Worm (Caenorhabditis elegans): ENCODE measurements around the gene F36H9.10.
A peak's percentile ranks its signal among the peaks of the same experiment; 100 is the strongest.

Gene F36H9.10

ce11 chrV:1779136-1779535 is 18.9 kb upstream of the F36H9.10 start, which contains the start of gene F36H9.4:
Gene F36H9.4 (minus strand): TSS chrV:1779236.
- TF ChIP-seq blmp-1 (tag; optimal IDR thresholded peaks at IDR 0.05) (peak; percentile 20), lir-3 (tag; optimal IDR thresholded peaks at IDR 0.05; ENCODE audit: poor library complexity) (no peak)

- TF ChIP-seq egl-13 (tag; optimal IDR thresholded peaks at IDR 0.05) (no peak), efl-1 (optimal IDR thresholded peaks at IDR 0.05) (no peak), efl-1 (GFP tag; optimal IDR thresholded peaks at IDR 0.05 in 1 of 2) (no peak), xbp-1 (tag; optimal IDR thresholded peaks at IDR 0.05) (no peak), zip-4 (GFP tag; optimal IDR thresholded peaks at IDR 0.05) (no peak), nhr-20 (tag; optimal IDR thresholded peaks at IDR 0.05) (no peak), irx-1 (tag; optimal IDR thresholded peaks at IDR 0.05) (no peak), nhr-28 (tag; optimal IDR thresholded peaks at IDR 0.05) (no peak)
These were observed 18.0 kb upstream of the F36H9.10 start for ce11 chrV:1779994-1780393.

DNA sequence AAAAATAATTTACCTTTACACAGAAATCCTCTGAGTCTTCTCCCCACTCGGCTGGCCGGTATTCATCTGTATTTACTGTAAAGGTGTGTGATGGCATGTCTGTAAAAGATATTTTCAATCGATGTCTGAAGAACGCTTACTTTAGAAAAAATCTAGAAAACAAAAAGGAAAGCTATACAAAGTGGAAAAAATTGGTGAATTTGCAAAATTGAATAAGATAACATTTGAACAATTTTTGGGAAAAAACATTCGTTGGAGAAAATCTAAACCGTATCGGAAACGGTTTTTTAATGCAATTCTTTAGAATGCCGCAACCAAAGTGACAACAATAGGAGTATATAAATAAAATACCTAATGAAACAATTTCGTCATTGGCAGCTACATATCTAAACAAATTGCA is 16.1 kb upstream of the F36H9.10 start, which contains the start of gene F36H9.5:
Gene F36H9.5 (minus strand): TSS at position 101 of the 400 bp plus-strand sequence.
- TF ChIP-seq sptf-1 (tag; optimal IDR thresholded peaks at IDR 0.05) (no peak), jun-1 (tag; optimal IDR thresholded peaks at IDR 0.05) (no peak)

ce11 chrV:1788157-1788556 is 9.8 kb upstream of the F36H9.10 start, which contains the start of gene F36H9.2:
Gene F36H9.2 (plus strand): TSS chrV:1788457.
- TF ChIP-seq lin-35 (GFP tag; optimal IDR thresholded peaks at IDR 0.05) (no peak), ztf-11 (tag; optimal IDR thresholded peaks at IDR 0.05) (no peak), lir-3 (tag; optimal IDR thresholded peaks at IDR 0.05; ENCODE audit: poor library complexity) (no peak), elt-2 (tag; optimal IDR thresholded peaks at IDR 0.05) (no peak), snu-23 (GFP tag; optimal IDR thresholded peaks at IDR 0.05) (no peak), ceh-88 (GFP tag; IDR thresholded peaks at IDR 0.05) (no peak), zag-1 (tag; optimal IDR thresholded peaks at IDR 0.05) (no peak), hpl-2 (GFP tag; optimal IDR thresholded peaks at IDR 0.05) (no peak), C16A3.4 (tag; optimal IDR thresholded peaks at IDR 0.05) (no peak), rnt-1 (tag; optimal IDR thresholded peaks at IDR 0.05) (no peak), fkh-4 (tag; optimal IDR thresholded peaks at IDR 0.05; ENCODE audit: borderline replicate concordance) (no peak), Y116A8C.19 (tag; optimal IDR thresholded peaks at IDR 0.05; ENCODE audit: borderline replicate concordance) (no peak), xbp-1 (tag; optimal IDR thresholded peaks at IDR 0.05) (no peak), fos-1 (tag; optimal IDR thresholded peaks at IDR 0.05) (no peak), ztf-4 (tag; optimal IDR thresholded peaks at IDR 0.05) (no peak), lin-13 (GFP tag; optimal IDR thresholded peaks at IDR 0.05) (no peak)

DNA sequence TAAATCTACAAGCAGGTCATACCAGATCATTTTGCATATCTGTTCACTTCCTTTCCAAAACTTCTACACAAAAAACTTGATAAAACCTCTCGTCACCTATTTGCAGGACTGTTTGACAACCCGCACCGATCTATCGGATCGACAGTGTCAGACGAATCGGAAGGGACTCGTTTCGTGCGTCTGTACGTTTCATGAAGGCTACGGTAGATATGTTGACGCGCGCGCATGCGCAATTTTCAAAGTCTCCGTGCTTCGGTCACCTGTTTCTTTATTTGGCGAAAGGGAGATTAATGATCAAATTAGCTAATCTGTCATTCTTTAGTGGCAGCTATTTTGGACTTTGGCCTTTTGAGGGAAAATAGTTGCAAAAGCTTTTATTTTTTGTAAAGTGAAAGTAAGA is 8.5 kb upstream of the F36H9.10 start:
- no peak for TF ChIP-seq ztf-4 (tag; optimal IDR thresholded peaks at IDR 0.05)
- no peak for TF ChIP-seq snu-23 (GFP tag; optimal IDR thresholded peaks at IDR 0.05)
- no peak for TF ChIP-seq snpc-4 (tag; optimal IDR thresholded peaks at IDR 0.05)
- peak in 1 of 2 experiments; percentile 10 for TF ChIP-seq mdl-1 (tag; optimal IDR thresholded peaks at IDR 0.05)
- TF ChIP-seq nhr-85 (tag), result peak; percentile 36
- peak; percentile 75 for TF ChIP-seq blmp-1 (tag; optimal IDR thresholded peaks at IDR 0.05)
- peak; percentile 14 for TF ChIP-seq jun-1 (tag; optimal IDR thresholded peaks at IDR 0.05)

DNA sequence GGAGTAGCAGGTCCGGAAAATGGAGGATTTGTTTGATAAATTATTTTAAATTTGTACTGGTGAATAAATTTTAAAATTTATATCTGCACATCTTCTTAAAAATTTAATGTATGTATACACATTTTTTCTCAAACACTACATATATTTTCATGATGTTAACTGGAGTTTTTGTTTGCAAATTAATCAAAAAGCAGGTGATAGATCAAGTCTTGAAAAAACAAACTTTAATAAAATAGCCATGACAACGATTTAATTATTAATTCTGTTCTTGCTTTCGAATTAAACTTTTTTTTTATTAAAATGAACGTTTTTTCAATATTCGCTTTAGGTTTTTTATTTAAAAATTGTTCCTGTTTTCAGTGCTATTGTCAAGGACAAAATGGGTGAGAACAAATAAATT is 3.8 kb upstream of the F36H9.10 start, which contains the start of gene F36H9.1:
Gene F36H9.1 (plus strand): TSS at position 301 of the 400 bp plus-strand sequence.
- TF ChIP-seq pax-3 (tag; optimal IDR thresholded peaks at IDR 0.05) (no peak), xbp-1 (tag; optimal IDR thresholded peaks at IDR 0.05) (no peak), unc-86 (tag; optimal IDR thresholded peaks at IDR 0.05) (no peak), lin-15B (tag; optimal IDR thresholded peaks at IDR 0.05) (no peak), swsn-7 (tag; optimal IDR thresholded peaks at IDR 0.05) (no peak), mep-1 (tag; optimal IDR thresholded peaks at IDR 0.05) (no peak), nhr-71 (tag; optimal IDR thresholded peaks at IDR 0.05) (no peak), efl-3 (GFP tag; optimal IDR thresholded peaks at IDR 0.05) (no peak), ama-1 (optimal IDR thresholded peaks at IDR 0.05) (no peak), blmp-1 (tag; optimal IDR thresholded peaks at IDR 0.05) (no peak), ztf-4 (tag; optimal IDR thresholded peaks at IDR 0.05) (no peak), zip-4 (GFP tag; optimal IDR thresholded peaks at IDR 0.05) (no peak), tbx-2 (tag; optimal IDR thresholded peaks at IDR 0.05) (no peak), ets-5 (GFP tag; IDR thresholded peaks at IDR 0.05) (no peak), alr-1 (tag; optimal IDR thresholded peaks at IDR 0.05; ENCODE audit: borderline replicate concordance) (no peak), fos-1 (tag; optimal IDR thresholded peaks at IDR 0.05) (no peak), hlh-4 (tag; optimal IDR thresholded peaks at IDR 0.05) (no peak), C16A3.4 (tag; optimal IDR thresholded peaks at IDR 0.05) (no peak), mab-9 (GFP tag; IDR thresholded peaks at IDR 0.05) (no peak), hpl-2 (GFP tag; optimal IDR thresholded peaks at IDR 0.05) (no peak)
